Fruit fly (Drosophila melanogaster): Measurements from ENCODE around the gene CG12012.

DNA sequence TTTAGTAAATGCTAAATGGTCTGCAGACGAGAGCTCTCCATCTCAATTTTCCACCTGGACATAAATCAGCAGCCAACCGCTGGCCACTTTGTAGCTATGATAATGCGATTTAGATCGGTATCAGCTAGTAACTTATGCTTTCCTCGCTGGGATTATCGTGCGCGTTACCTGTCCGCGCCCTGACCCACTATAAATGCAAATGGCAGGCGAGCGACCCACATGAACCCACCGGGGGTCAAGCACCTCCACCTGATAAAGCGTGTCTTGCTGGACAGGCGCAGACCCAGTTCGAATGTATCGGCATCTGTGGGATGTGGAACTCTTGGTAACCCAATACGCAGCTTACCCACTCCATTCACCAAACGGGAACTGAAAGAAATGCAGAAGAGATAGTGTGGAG lies 23.3 kb upstream of the CG12012 start:
- TF ChIP-seq Crg-1 (GFP tag; optimal IDR thresholded peaks at IDR 0.05) (no peak), CG7045 (GFP tag; optimal IDR thresholded peaks at IDR 0.05) (no peak), ovo (GFP tag; optimal IDR thresholded peaks at IDR 0.05) (no peak), CG14711 (tag; optimal IDR thresholded peaks at IDR 0.05) (no peak), kay (GFP tag; ENCODE audit: borderline replicate concordance) (no peak), pad (GFP tag; optimal IDR thresholded peaks at IDR 0.05) (no peak), toe (GFP tag; optimal IDR thresholded peaks at IDR 0.05) (no peak), cic (GFP tag; optimal IDR thresholded peaks at IDR 0.05) (no peak), CG12768 (GFP tag; optimal IDR thresholded peaks at IDR 0.05) (no peak)

Data from whole organism, adult.